Worm (Caenorhabditis elegans): ENCODE results near the gene vit-2.

vit-2 gene

DNA sequence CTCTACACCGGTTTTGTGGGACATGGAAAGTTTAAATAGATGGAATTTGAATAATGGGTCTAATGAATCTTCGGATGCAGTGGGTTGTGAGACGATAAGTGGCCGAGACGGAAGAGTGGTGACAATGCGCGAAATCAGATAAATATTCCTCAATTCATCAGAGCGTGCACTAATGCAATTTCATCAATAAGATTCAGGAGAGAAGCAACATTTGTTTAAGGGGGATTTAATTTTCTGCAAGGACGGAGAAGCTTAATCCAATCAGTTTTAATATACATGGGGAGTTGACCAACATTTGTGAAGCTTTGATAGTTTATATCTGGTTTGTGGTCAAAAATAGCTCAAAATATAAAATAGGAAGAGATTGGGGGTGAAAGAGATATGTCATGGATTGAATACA, 28.6 kb downstream of the vit-2 start:
- TF ChIP-seq ztf-23 (GFP tag; IDR thresholded peaks at IDR 0.05) (no peak), med-1 (GFP tag; optimal IDR thresholded peaks at IDR 0.05; ENCODE audit: insufficient read depth) (no peak), tab-1 (GFP tag; IDR thresholded peaks at IDR 0.05) (no peak), klf-2 (GFP tag; conservative IDR thresholded peaks at IDR 0.05) (no peak), flt-1 (GFP tag; IDR thresholded peaks at IDR 0.05) (no peak), ref-1 (GFP tag; conservative IDR thresholded peaks at IDR 0.05) (no peak), T22C8.4 (GFP tag; IDR thresholded peaks at IDR 0.05) (no peak), cog-1 (tag; optimal IDR thresholded peaks at IDR 0.05) (no peak), ztf-29 (GFP tag; IDR thresholded peaks at IDR 0.05) (no peak)

- TF ChIP-seq med-1 (GFP tag; optimal IDR thresholded peaks at IDR 0.05; ENCODE audit: insufficient read depth) = no peak
- TF ChIP-seq T22C8.4 (GFP tag; IDR thresholded peaks at IDR 0.05) = no peak
- no peak for TF ChIP-seq cog-1 (tag; optimal IDR thresholded peaks at IDR 0.05)
- no peak for TF ChIP-seq klf-2 (GFP tag; conservative IDR thresholded peaks at IDR 0.05)
- no peak for TF ChIP-seq flt-1 (GFP tag; IDR thresholded peaks at IDR 0.05)
- no peak for TF ChIP-seq ref-1 (GFP tag; conservative IDR thresholded peaks at IDR 0.05)
- TF ChIP-seq ztf-29 (GFP tag; IDR thresholded peaks at IDR 0.05) = no peak
- TF ChIP-seq tab-1 (GFP tag; IDR thresholded peaks at IDR 0.05) = no peak
- no peak for TF ChIP-seq ztf-23 (GFP tag; IDR thresholded peaks at IDR 0.05)
These were observed 30.9 kb downstream of the vit-2 start for ce11 chrX:5131760-5132159.

DNA sequence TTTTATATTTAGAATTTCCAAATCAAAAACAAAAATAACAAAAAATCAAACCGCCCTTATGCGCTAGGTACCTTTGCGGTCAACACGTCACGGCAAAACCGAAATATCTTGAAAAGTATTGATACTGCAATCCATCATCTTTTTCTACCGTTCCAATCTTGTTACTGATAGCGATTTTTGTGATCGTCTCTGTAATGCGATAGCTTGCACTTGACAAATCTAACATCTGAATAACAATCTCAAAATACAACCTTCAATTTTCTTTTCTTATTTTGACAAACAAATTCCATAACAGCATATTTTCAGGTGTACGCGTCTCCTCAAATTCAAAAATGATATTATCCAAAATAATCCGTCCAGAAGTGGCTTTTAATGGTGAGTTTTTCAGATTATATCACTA, 33.1 kb downstream of the vit-2 start, which contains the start of gene tbc-7:
Gene tbc-7 (plus strand): TSS at position 301 of the 400 bp plus-strand sequence.
- TF ChIP-seq ztf-23 (GFP tag; IDR thresholded peaks at IDR 0.05) = no peak
- no peak for TF ChIP-seq cog-1 (tag; optimal IDR thresholded peaks at IDR 0.05)
- TF ChIP-seq klf-2 (GFP tag; conservative IDR thresholded peaks at IDR 0.05) = no peak
- no peak for TF ChIP-seq T22C8.4 (GFP tag; IDR thresholded peaks at IDR 0.05)
- no peak for TF ChIP-seq flt-1 (GFP tag; IDR thresholded peaks at IDR 0.05)
- no peak for TF ChIP-seq tab-1 (GFP tag; IDR thresholded peaks at IDR 0.05)
- no peak for TF ChIP-seq ztf-29 (GFP tag; IDR thresholded peaks at IDR 0.05)
- TF ChIP-seq med-1 (GFP tag; optimal IDR thresholded peaks at IDR 0.05; ENCODE audit: insufficient read depth) = no peak
- no peak for TF ChIP-seq ref-1 (GFP tag; conservative IDR thresholded peaks at IDR 0.05)

- TF ChIP-seq klf-2 (GFP tag; conservative IDR thresholded peaks at IDR 0.05) = no peak
- no peak for TF ChIP-seq med-1 (GFP tag; optimal IDR thresholded peaks at IDR 0.05; ENCODE audit: insufficient read depth)
- TF ChIP-seq ztf-23 (GFP tag; IDR thresholded peaks at IDR 0.05) = no peak
- TF ChIP-seq flt-1 (GFP tag; IDR thresholded peaks at IDR 0.05) = no peak
- no peak for TF ChIP-seq cog-1 (tag; optimal IDR thresholded peaks at IDR 0.05)
- no peak for TF ChIP-seq tab-1 (GFP tag; IDR thresholded peaks at IDR 0.05)
- no peak for TF ChIP-seq ztf-29 (GFP tag; IDR thresholded peaks at IDR 0.05)
- TF ChIP-seq T22C8.4 (GFP tag; IDR thresholded peaks at IDR 0.05) = no peak
- TF ChIP-seq ref-1 (GFP tag; conservative IDR thresholded peaks at IDR 0.05) = no peak
These were observed 34.7 kb downstream of the vit-2 start for ce11 chrX:5135548-5135947.

- TF ChIP-seq T22C8.4 (GFP tag; IDR thresholded peaks at IDR 0.05) (no peak), ztf-29 (GFP tag; IDR thresholded peaks at IDR 0.05) (no peak), klf-2 (GFP tag; conservative IDR thresholded peaks at IDR 0.05) (no peak), flt-1 (GFP tag; IDR thresholded peaks at IDR 0.05) (no peak), ztf-23 (GFP tag; IDR thresholded peaks at IDR 0.05) (no peak), ref-1 (GFP tag; conservative IDR thresholded peaks at IDR 0.05) (no peak), tab-1 (GFP tag; IDR thresholded peaks at IDR 0.05) (no peak), cog-1 (tag; optimal IDR thresholded peaks at IDR 0.05) (no peak), med-1 (GFP tag; optimal IDR thresholded peaks at IDR 0.05; ENCODE audit: insufficient read depth) (no peak)
These were observed 37.1 kb downstream of the vit-2 start for ce11 chrX:5137716-5138470.

ce11 chrX:5140177-5140576, 39.3 kb downstream of the vit-2 start:
- peak; percentile 77 for TF ChIP-seq cog-1 (tag; optimal IDR thresholded peaks at IDR 0.05)
- no peak for TF ChIP-seq T22C8.4 (GFP tag; IDR thresholded peaks at IDR 0.05)

DNA sequence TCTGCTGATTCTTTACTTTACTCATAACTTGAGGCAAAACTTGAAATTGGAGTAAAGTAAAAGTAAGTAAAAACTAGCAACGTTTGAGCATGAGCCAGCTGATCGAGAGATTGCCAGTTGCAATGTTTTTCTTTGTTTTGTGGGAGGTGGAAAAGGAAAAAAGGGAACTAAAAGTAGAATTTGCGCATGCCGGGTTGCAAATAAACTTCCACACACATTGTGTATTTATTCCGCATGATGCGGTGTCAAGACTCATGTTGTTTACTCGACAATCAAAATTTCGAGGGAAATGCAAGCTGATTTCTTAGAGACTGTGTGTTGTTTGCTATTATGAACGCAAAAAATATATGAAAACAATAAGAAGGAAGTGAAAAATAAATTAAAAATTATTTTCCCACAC, 41.6 kb downstream of the vit-2 start:
- TF ChIP-seq cog-1 (tag; optimal IDR thresholded peaks at IDR 0.05) = no peak
- no peak for TF ChIP-seq T22C8.4 (GFP tag; IDR thresholded peaks at IDR 0.05)
- no peak for TF ChIP-seq ztf-23 (GFP tag; IDR thresholded peaks at IDR 0.05)
- TF ChIP-seq med-1 (GFP tag; optimal IDR thresholded peaks at IDR 0.05; ENCODE audit: insufficient read depth) = no peak
- TF ChIP-seq flt-1 (GFP tag; IDR thresholded peaks at IDR 0.05) = no peak
- TF ChIP-seq klf-2 (GFP tag; conservative IDR thresholded peaks at IDR 0.05) = no peak
- no peak for TF ChIP-seq ref-1 (GFP tag; conservative IDR thresholded peaks at IDR 0.05)
- no peak for TF ChIP-seq ztf-29 (GFP tag; IDR thresholded peaks at IDR 0.05)
- TF ChIP-seq tab-1 (GFP tag; IDR thresholded peaks at IDR 0.05) = no peak

DNA sequence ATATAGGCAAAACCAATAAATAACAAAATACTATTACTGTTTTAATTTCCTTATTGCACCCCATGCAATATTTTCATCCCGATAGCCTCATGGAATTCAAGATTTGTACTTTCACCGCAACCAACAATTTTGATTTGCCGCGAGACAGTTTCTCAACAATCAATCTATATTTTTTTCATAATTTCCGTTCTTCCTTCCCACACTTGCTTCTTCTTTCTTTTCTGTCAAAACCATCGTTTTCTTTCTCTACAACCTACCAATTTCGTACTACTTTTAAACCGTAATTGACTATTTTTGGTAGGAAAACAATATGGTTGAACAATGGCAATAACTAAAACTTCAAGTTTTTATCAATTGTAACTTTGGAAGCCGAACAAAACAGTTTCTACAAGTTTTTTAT, 47.1 kb downstream of the vit-2 start, which contains the start of gene C31H2.14:
Gene C31H2.14 (plus strand): TSS at position 301 of the 400 bp plus-strand sequence.
- TF ChIP-seq ztf-29 (GFP tag; IDR thresholded peaks at IDR 0.05) = no peak
- no peak for TF ChIP-seq med-1 (GFP tag; optimal IDR thresholded peaks at IDR 0.05; ENCODE audit: insufficient read depth)

- TF ChIP-seq ztf-29 (GFP tag; IDR thresholded peaks at IDR 0.05) (no peak), med-1 (GFP tag; optimal IDR thresholded peaks at IDR 0.05; ENCODE audit: insufficient read depth) (no peak), cog-1 (tag; optimal IDR thresholded peaks at IDR 0.05) (no peak), klf-2 (GFP tag; conservative IDR thresholded peaks at IDR 0.05) (no peak), ref-1 (GFP tag; conservative IDR thresholded peaks at IDR 0.05) (no peak), flt-1 (GFP tag; IDR thresholded peaks at IDR 0.05) (no peak), tab-1 (GFP tag; IDR thresholded peaks at IDR 0.05) (no peak), ztf-23 (GFP tag; IDR thresholded peaks at IDR 0.05) (no peak), T22C8.4 (GFP tag; IDR thresholded peaks at IDR 0.05) (no peak)
These were observed 49.5 kb downstream of the vit-2 start, which contains the start of gene dpy-8 for ce11 chrX:5150389-5150788. dpy-8 (minus strand) TSS chrX:5150476.

DNA sequence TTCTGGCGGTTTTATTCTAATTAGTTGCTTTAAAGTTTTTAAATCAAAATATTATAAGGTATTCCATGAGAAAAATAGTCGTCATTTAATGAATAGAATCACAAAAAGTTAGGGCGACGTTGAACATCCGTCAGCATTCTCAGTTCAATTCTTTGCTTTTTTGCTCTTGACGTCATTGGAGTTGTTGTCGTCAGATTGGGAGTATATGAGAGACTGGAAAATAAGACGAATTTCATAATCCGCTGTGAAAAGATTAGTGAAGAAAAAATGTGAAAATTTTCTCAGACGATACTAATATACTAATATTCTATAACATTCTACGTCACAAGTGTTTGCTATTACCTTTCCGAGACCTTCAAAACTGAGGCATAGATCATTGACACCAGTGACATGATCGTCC, 50.6 kb downstream of the vit-2 start:
- TF ChIP-seq flt-1 (GFP tag; IDR thresholded peaks at IDR 0.05) (no peak), ztf-29 (GFP tag; IDR thresholded peaks at IDR 0.05) (no peak), klf-2 (GFP tag; conservative IDR thresholded peaks at IDR 0.05) (no peak), cog-1 (tag; optimal IDR thresholded peaks at IDR 0.05) (no peak), T22C8.4 (GFP tag; IDR thresholded peaks at IDR 0.05) (no peak), med-1 (GFP tag; optimal IDR thresholded peaks at IDR 0.05; ENCODE audit: insufficient read depth) (no peak), ztf-23 (GFP tag; IDR thresholded peaks at IDR 0.05) (no peak), tab-1 (GFP tag; IDR thresholded peaks at IDR 0.05) (no peak), ref-1 (GFP tag; conservative IDR thresholded peaks at IDR 0.05) (no peak)

Measured in whole organism, midembryonic.